Fruit fly (Drosophila melanogaster) whole organism, prepupa: ENCODE data around the gene CycB3.

Experiments
- Ets96B ChIP-seq: fragments of 200-800 bp; optimal IDR thresholded peaks from 2 replicates; lab custom pipeline; 2019; ENCODE audit warnings: missing biosample characterization, mild to moderate bottlenecking, missing genetic modification characterization, moderate library complexity
- OdsH ChIP-seq: fragments of 200-800 bp; sonication (Bioruptor generic); optimal IDR thresholded peaks from 3 replicates; lab custom pipeline; 2016; ENCODE audit warnings: missing biosample characterization, missing genetic modification characterization
- dac ChIP-seq: fragments of 200-800 bp; sonication (Bioruptor generic); optimal IDR thresholded peaks from 2 replicates; lab custom pipeline; 2017; ENCODE audit warnings: missing biosample characterization, mild to moderate bottlenecking, missing genetic modification characterization
- esn ChIP-seq: fragments of 200-800 bp; sonication (Bioruptor generic); optimal IDR thresholded peaks from 2 replicates; lab custom pipeline; 2016; ENCODE audit warnings: missing biosample characterization, mild to moderate bottlenecking, missing genetic modification characterization, moderate library complexity

DNA sequence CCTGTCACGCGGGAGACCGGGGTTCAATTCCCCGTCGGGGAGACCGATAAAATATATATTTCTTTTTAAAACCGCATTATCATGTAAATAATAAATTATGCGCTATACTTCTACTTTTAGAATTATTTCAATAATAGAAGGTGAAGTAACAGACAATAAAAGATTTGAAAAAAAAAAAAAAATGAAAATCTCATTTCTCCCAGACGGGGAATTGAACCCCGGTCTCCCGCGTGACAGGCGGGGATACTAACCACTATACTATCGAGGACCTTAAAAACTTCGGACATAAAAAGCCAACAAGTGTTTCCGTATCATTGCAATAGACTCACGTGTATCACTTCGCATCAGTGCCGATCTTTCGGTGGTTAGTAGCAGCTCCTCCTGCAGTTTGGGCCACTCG is 44.2 kb upstream of the CycB3 start:
- TF ChIP-seq dac (GFP tag; lab: Kevin White, UChicago) (no peak), Ets96B (tag; lab: Kevin White, UChicago) (no peak), esn (GFP tag; lab: Kevin White, UChicago) (no peak), OdsH (GFP tag; lab: Kevin White, UChicago) (no peak)
